Fruit fly (Drosophila melanogaster) whole organism, wandering third instar larva: ENCODE results near the gene vrs.

ENCODE experiments used
- Abd-B ChIP-seq: fragments of >200 bp; optimal IDR thresholded peaks from 2 replicates; lab custom pipeline; 2017; ENCODE audit warnings: missing biosample characterization, missing genetic modification characterization
- CG9705 ChIP-seq: fragments of 200-800 bp; sonication (Bioruptor generic); optimal IDR thresholded peaks from 2 replicates; lab custom pipeline; 2018; ENCODE audit warnings: missing biosample characterization, mild to moderate bottlenecking, missing genetic modification characterization
- Dif ChIP-seq: fragments of 200-275, 200-300 bp; sonication (Bioruptor generic); optimal IDR thresholded peaks from 2 replicates; lab custom pipeline; 2018; ENCODE audit warnings: missing biosample characterization, missing genetic modification characterization; ENCODE audit not compliant: partially characterized antibody
- Sp1 ChIP-seq: fragments of 200-800 bp; sonication (Bioruptor generic); optimal IDR thresholded peaks from 3 replicates; lab custom pipeline; 2019; ENCODE audit warnings: missing biosample characterization, mild to moderate bottlenecking, missing genetic modification characterization, moderate library complexity
- Vsx2 ChIP-seq: fragments of 200-300, 225-300 bp; sonication (Bioruptor generic); optimal IDR thresholded peaks from 2 replicates; lab custom pipeline; 2018; ENCODE audit warnings: missing biosample characterization, missing genetic modification characterization; ENCODE audit not compliant: partially characterized antibody
- h ChIP-seq: fragments of 200-800 bp; sonication (Bioruptor generic); optimal IDR thresholded peaks from 3 replicates; lab custom pipeline; 2016; ENCODE audit warnings: missing biosample characterization, mild to moderate bottlenecking, missing genetic modification characterization
- jim ChIP-seq: fragments of 175-275, 200-325 bp; sonication (Bioruptor generic); optimal IDR thresholded peaks from 2 replicates; lab custom pipeline; 2016; ENCODE audit warnings: missing biosample characterization, mild to moderate bottlenecking, missing genetic modification characterization
- tai ChIP-seq: sonication (Bioruptor generic); optimal IDR thresholded peaks from 2 replicates; lab custom pipeline; 2016; ENCODE audit warnings: missing biosample characterization, missing genetic modification characterization

- TF ChIP-seq CG9705: peak; percentile 38
- TF ChIP-seq Dif (GFP tag; lab: Kevin White, UChicago): no peak
- TF ChIP-seq jim (GFP tag; lab: Kevin White, UChicago): no peak
- TF ChIP-seq Abd-B (GFP tag; lab: Kevin White, UChicago): no peak
- TF ChIP-seq tai (GFP tag; lab: Kevin White, UChicago): no peak
- no peak for TF ChIP-seq h (GFP tag; lab: Kevin White, UChicago)
- TF ChIP-seq Vsx2 (GFP tag; lab: Kevin White, UChicago): no peak
- TF ChIP-seq Sp1 (GFP tag; lab: Kevin White, UChicago): peak; percentile 38
Observed at dm6 chr3R:12425510-12426309, 21.7 kb upstream of the vrs start, which contains the start of gene Pp1-87B.
